Fruit fly (Drosophila melanogaster) whole organism, embryonic: ENCODE data around the gene ldbr.

Source experiments
- Awh ChIP-seq: fragments of 200-800 bp; sonication (Bioruptor generic); IDR thresholded peaks from 2 replicates; pipeline ENCODE4, ENCODE4 v1.3.6; 2022; ENCODE audit warnings: missing biosample characterization, missing genetic modification characterization
- B-H1 ChIP-seq: fragments of 200-800 bp; sonication (Bioruptor generic); IDR thresholded peaks from 3 replicates; pipeline ENCODE4 v1.3.6; 2022; ENCODE audit warnings: missing biosample characterization, missing genetic modification characterization
- Blimp-1 ChIP-seq: fragments of 200-800 bp; sonication (Bioruptor generic); optimal IDR thresholded peaks from 3 replicates; lab custom pipeline; 2018; ENCODE audit warnings: missing biosample characterization, missing genetic modification characterization, mild to moderate bottlenecking, moderate library complexity, missing genetic modification reagents
- CG12104 ChIP-seq: fragments of 200-800 bp; sonication (Bioruptor generic); optimal IDR thresholded peaks from 3 replicates; lab custom pipeline; 2016; ENCODE audit warnings: missing biosample characterization, missing genetic modification characterization
- CG12236 ChIP-seq: fragments of 200-800 bp; sonication (Bioruptor generic); optimal IDR thresholded peaks from 2 replicates; lab custom pipeline; 2016; ENCODE audit warnings: missing biosample characterization, missing genetic modification characterization
- CG12769 ChIP-seq: fragments of 200-800 bp; sonication (Bioruptor generic); optimal IDR thresholded peaks from 2 replicates; lab custom pipeline; 2019; ENCODE audit warnings: missing biosample characterization, mild to moderate bottlenecking, missing genetic modification characterization, moderate library complexity
- CG17359 ChIP-seq: fragments of 200-800 bp; sonication (Bioruptor generic); optimal IDR thresholded peaks from 3 replicates; lab custom pipeline; 2018; ENCODE audit warnings: missing biosample characterization, mild to moderate bottlenecking, missing genetic modification characterization, moderate library complexity
- CG17385 ChIP-seq: fragments of 200-800 bp; sonication (Bioruptor generic); optimal IDR thresholded peaks from 3 replicates; lab custom pipeline; 2018; ENCODE audit warnings: missing biosample characterization, mild to moderate bottlenecking, missing genetic modification characterization
- CG2202 ChIP-seq: fragments of 200-800 bp; sonication (Bioruptor generic); optimal IDR thresholded peaks from 2 replicates; lab custom pipeline; 2018; ENCODE audit warnings: missing biosample characterization, mild to moderate bottlenecking, missing genetic modification characterization
- CG2712 ChIP-seq: fragments of 200-800 bp; optimal IDR thresholded peaks from 3 replicates; lab custom pipeline; 2019; ENCODE audit warnings: missing biosample characterization, mild to moderate bottlenecking, missing genetic modification characterization, moderate library complexity
- CG34376 ChIP-seq: fragments of 200-800 bp; sonication (Bioruptor generic); optimal IDR thresholded peaks from 2 replicates; lab custom pipeline; 2018; ENCODE audit warnings: missing biosample characterization, mild to moderate bottlenecking, missing genetic modification characterization
- CG4404 ChIP-seq: fragments of 200-800 bp; sonication (Bioruptor generic); IDR thresholded peaks from 2 replicates; pipeline ENCODE4 v1.3.6; 2022; ENCODE audit warnings: missing biosample characterization, missing genetic modification characterization
- CG4424 ChIP-seq: fragments of 200-800 bp; sonication (Bioruptor generic); optimal IDR thresholded peaks from 3 replicates; lab custom pipeline; 2016; ENCODE audit warnings: missing biosample characterization, missing genetic modification characterization
- CG6689 ChIP-seq: fragments of 200-800 bp; sonication (Bioruptor generic); IDR thresholded peaks from 2 replicates; pipeline ENCODE4 v1.3.6; 2022; ENCODE audit warnings: missing biosample characterization, missing genetic modification characterization
- CG8089 ChIP-seq: fragments of 200-800 bp; sonication (Bioruptor generic); optimal IDR thresholded peaks from 3 replicates; lab custom pipeline; 2016; ENCODE audit warnings: missing biosample characterization, missing genetic modification characterization
- CG8924 ChIP-seq: fragments of 200-800 bp; optimal IDR thresholded peaks from 3 replicates; lab custom pipeline; 2019; ENCODE audit warnings: missing biosample characterization, mild to moderate bottlenecking, missing genetic modification characterization, moderate library complexity
- CG9609 ChIP-seq: fragments of 200-800 bp; sonication (Bioruptor generic); optimal IDR thresholded peaks from 3 replicates; lab custom pipeline; 2016; ENCODE audit warnings: missing biosample characterization, missing genetic modification characterization
- CG9727 ChIP-seq: fragments of 200-800 bp; sonication (Bioruptor generic); optimal IDR thresholded peaks from 3 replicates; lab custom pipeline; 2017; ENCODE audit warnings: missing biosample characterization, mild to moderate bottlenecking, missing genetic modification characterization
- CoRest ChIP-seq: fragments of 200-800 bp; sonication (Bioruptor generic); optimal IDR thresholded peaks from 3 replicates; lab custom pipeline; 2018; ENCODE audit warnings: missing biosample characterization, mild to moderate bottlenecking, missing genetic modification characterization, moderate library complexity
- Hey ChIP-seq: fragments of 200-800 bp; sonication (Bioruptor generic); optimal IDR thresholded peaks from 3 replicates; lab custom pipeline; 2018; ENCODE audit warnings: missing biosample characterization, mild to moderate bottlenecking, missing genetic modification characterization
- Hr3 ChIP-seq: fragments of 200-800 bp; sonication (Bioruptor generic); optimal IDR thresholded peaks from 3 replicates; lab custom pipeline; 2016; ENCODE audit warnings: missing biosample characterization, missing genetic modification characterization
- MESR4 ChIP-seq: fragments of 200-800 bp; sonication (Bioruptor generic); optimal IDR thresholded peaks from 2 replicates; lab custom pipeline; 2018; ENCODE audit warnings: missing biosample characterization, mild to moderate bottlenecking, missing genetic modification characterization, moderate library complexity
- Mrtf ChIP-seq: fragments of 200-800 bp; sonication (Bioruptor generic); IDR thresholded peaks from 3 replicates; pipeline ENCODE4 v1.3.6; 2022; ENCODE audit warnings: missing biosample characterization, missing genetic modification characterization
- PHDP ChIP-seq: fragments of 200-800 bp; sonication (Bioruptor generic); optimal IDR thresholded peaks from 3 replicates; lab custom pipeline; 2018; ENCODE audit warnings: missing biosample characterization, mild to moderate bottlenecking, missing genetic modification characterization, moderate library complexity
- Sry-δ ChIP-seq: fragments of 200-800 bp; sonication (Bioruptor generic); optimal IDR thresholded peaks from 2 replicates; lab custom pipeline; 2016; ENCODE audit warnings: missing biosample characterization, missing genetic modification characterization
- Usf ChIP-seq: fragments of 200-800 bp; sonication (Bioruptor generic); optimal IDR thresholded peaks from 2 replicates; lab custom pipeline; 2017; ENCODE audit warnings: missing genotype, missing biosample characterization, missing genetic modification characterization
- Xbp1 ChIP-seq: fragments of 200-800 bp; sonication (Bioruptor generic); optimal IDR thresholded peaks from 3 replicates; lab custom pipeline; 2016; ENCODE audit warnings: missing biosample characterization, mild to moderate bottlenecking, missing genetic modification characterization
- ap ChIP-seq: fragments of 200-800 bp; sonication (Bioruptor generic); IDR thresholded peaks from 2 replicates; pipeline ENCODE4 v1.3.6; 2022; ENCODE audit warnings: missing biosample characterization, missing genetic modification characterization
- bcd ChIP-seq: fragments of 200-800 bp; sonication (Bioruptor generic); optimal IDR thresholded peaks from 2 replicates; lab custom pipeline; 2017; ENCODE audit warnings: missing biosample characterization, mild to moderate bottlenecking, missing genetic modification characterization
- caup ChIP-seq: fragments of 200-800 bp; sonication (Bioruptor generic); optimal IDR thresholded peaks from 3 replicates; lab custom pipeline; 2017; ENCODE audit warnings: missing biosample characterization, mild to moderate bottlenecking, missing genetic modification characterization, moderate library complexity; ENCODE audit not compliant: severe bottlenecking
- cg ChIP-seq: fragments of 200-800 bp; sonication (Bioruptor generic); optimal IDR thresholded peaks from 3 replicates; lab custom pipeline; 2019; ENCODE audit warnings: missing biosample characterization, mild to moderate bottlenecking, missing genetic modification characterization, moderate library complexity
- corto ChIP-seq: fragments of 200-800 bp; sonication (Bioruptor generic); optimal IDR thresholded peaks from 2 replicates; lab custom pipeline; 2016; ENCODE audit warnings: missing biosample characterization, mild to moderate bottlenecking, missing genetic modification characterization, moderate library complexity
- gem ChIP-seq: fragments of 200-800 bp; sonication (Bioruptor generic); optimal IDR thresholded peaks from 2 replicates; lab custom pipeline; 2019; ENCODE audit warnings: missing biosample characterization, mild to moderate bottlenecking, missing genetic modification characterization, moderate library complexity
- grn ChIP-seq: fragments of 200-800 bp; sonication (Bioruptor generic); optimal IDR thresholded peaks from 3 replicates; lab custom pipeline; 2017; ENCODE audit warnings: missing biosample characterization, missing genetic modification characterization
- gsb-n ChIP-seq: fragments of 200-800 bp; sonication (Bioruptor generic); optimal IDR thresholded peaks from 3 replicates; lab custom pipeline; 2018; ENCODE audit warnings: missing biosample characterization, mild to moderate bottlenecking, missing genetic modification characterization
- hb ChIP-seq: fragments of 200-800 bp; sonication (Bioruptor generic); IDR thresholded peaks from 3 replicates; pipeline ENCODE4 v1.3.6; 2022; ENCODE audit warnings: missing biosample characterization, missing genetic modification characterization; ENCODE audit not compliant: partially characterized antibody
- lmd ChIP-seq: fragments of 200-800 bp; sonication (Bioruptor generic); IDR thresholded peaks from 2 replicates; pipeline ENCODE4 v1.3.6; 2022; ENCODE audit warnings: missing biosample characterization, missing genetic modification characterization
- nerfin-1 ChIP-seq: fragments of 200-800 bp; sonication (Bioruptor generic); optimal IDR thresholded peaks from 3 replicates; lab custom pipeline; 2019; ENCODE audit warnings: missing biosample characterization, mild to moderate bottlenecking, missing genetic modification characterization, moderate library complexity
- nerfin-2 ChIP-seq: fragments of 200-800 bp; sonication (Bioruptor generic); IDR thresholded peaks from 2 replicates; pipeline ENCODE4 v1.3.6; 2022; ENCODE audit warnings: missing biosample characterization, missing genetic modification characterization; ENCODE audit not compliant: partially characterized antibody
- pita ChIP-seq: fragments of 200-800 bp; sonication (Bioruptor generic); optimal IDR thresholded peaks from 2 replicates; lab custom pipeline; 2017; ENCODE audit warnings: missing biosample characterization, mild to moderate bottlenecking, missing genetic modification characterization
- pros ChIP-seq: fragments of 200-800 bp; sonication (Bioruptor generic); optimal IDR thresholded peaks from 3 replicates; lab custom pipeline; 2019; ENCODE audit warnings: missing biosample characterization, mild to moderate bottlenecking, missing genetic modification characterization, moderate library complexity
- ro ChIP-seq: fragments of 200-800 bp; sonication (Bioruptor generic); IDR thresholded peaks from 2 replicates; pipeline ENCODE4 v1.3.6; 2022; ENCODE audit warnings: missing biosample characterization, missing genetic modification characterization
- run ChIP-seq: fragments of 200-800 bp; sonication (Bioruptor generic); optimal IDR thresholded peaks from 3 replicates; lab custom pipeline; 2018; ENCODE audit warnings: missing biosample characterization, mild to moderate bottlenecking, missing genetic modification characterization
- schlank ChIP-seq: fragments of 200-800 bp; sonication (Bioruptor generic); optimal IDR thresholded peaks from 2 replicates; lab custom pipeline; 2018; ENCODE audit warnings: missing biosample characterization, mild to moderate bottlenecking, missing genetic modification characterization
- sisA ChIP-seq: fragments of 200-800 bp; sonication (Bioruptor generic); IDR thresholded peaks from 2 replicates; pipeline ENCODE4 v1.3.6; 2022; ENCODE audit warnings: missing biosample characterization, missing genetic modification characterization
- ssp ChIP-seq: fragments of 200-800 bp; sonication (Bioruptor generic); IDR thresholded peaks from 2 replicates; pipeline ENCODE4 v1.3.6; 2022; ENCODE audit warnings: missing biosample characterization, missing genetic modification characterization
- sug ChIP-seq: fragments of 200-800 bp; optimal IDR thresholded peaks from 2 replicates; lab custom pipeline; 2019; ENCODE audit warnings: missing biosample characterization, mild to moderate bottlenecking, missing genetic modification characterization, moderate library complexity
- toy ChIP-seq: fragments of 200-800 bp; sonication (Bioruptor generic); IDR thresholded peaks from 2 replicates; pipeline ENCODE4 v1.3.6; 2022; ENCODE audit warnings: missing biosample characterization, missing genetic modification characterization
- zf30C ChIP-seq: fragments of 200-800 bp; sonication (Bioruptor generic); optimal IDR thresholded peaks from 3 replicates; lab custom pipeline; 2018; ENCODE audit warnings: missing biosample characterization, mild to moderate bottlenecking, missing genetic modification characterization

The ldbr gene

dm6 chr3L:8153206-8153996 lies 31.8 kb downstream of the ldbr start (continued):
- TF ChIP-seq run: no peak
- TF ChIP-seq CG8089 (GFP tag; lab: Kevin White, UChicago): peak; percentile 22
- no peak for TF ChIP-seq MESR4 (GFP tag; lab: Kevin White, UChicago)
- TF ChIP-seq sisA (GFP tag; lab: Robert Waterston, UW): peak; percentile 68
- no peak for TF ChIP-seq caup
- peak; percentile 53; the same call in 1 of the 3 replicates for TF ChIP-seq Mrtf
- peak; percentile 43 for TF ChIP-seq Hr3 (GFP tag; lab: Kevin White, UChicago)
- peak; percentile 66 for TF ChIP-seq CG17385 (GFP tag; lab: Kevin White, UChicago)
- no peak for TF ChIP-seq Hey
- no peak for TF ChIP-seq ro (GFP tag; lab: Robert Waterston, UW)
- TF ChIP-seq hb (GFP tag; lab: Robert Waterston, UW): no peak
- no peak for TF ChIP-seq CG4404 (GFP tag; lab: Robert Waterston, UW)
- TF ChIP-seq CG9609: peak; percentile 44
- peak; percentile 20 for TF ChIP-seq nerfin-1 (tag; lab: Kevin White, UChicago)
- peak; percentile 36 for TF ChIP-seq CG9727
- peak; percentile 5 for TF ChIP-seq CG12769 (tag; lab: Kevin White, UChicago)
- TF ChIP-seq CG17359 (tag; lab: Kevin White, UChicago): peak; percentile 82
- TF ChIP-seq gsb-n (tag; lab: Kevin White, UChicago): peak; percentile 10
- TF ChIP-seq CoRest: peak; percentile 60
- peak; percentile 47; the same call in 1 of the 2 replicates for TF ChIP-seq Awh (GFP tag; lab: Robert Waterston, UW)
- peak; percentile 49; the same call in 1 of the 2 replicates for TF ChIP-seq ap (GFP tag; lab: Robert Waterston, UW)
- peak; percentile 33; the same call in 1 of the 2 replicates for TF ChIP-seq ssp (GFP tag; lab: Robert Waterston, UW)
- peak; percentile 72 for TF ChIP-seq Xbp1 (GFP tag; lab: Kevin White, UChicago)
- peak; percentile 65 for TF ChIP-seq Blimp-1 (GFP tag; lab: Kevin White, UChicago)
- peak; percentile 34 for TF ChIP-seq grn (GFP tag; lab: Kevin White, UChicago)
- no peak for TF ChIP-seq pita (GFP tag; lab: Kevin White, UChicago)
- peak; percentile 51 for TF ChIP-seq CG6689 (GFP tag; lab: Robert Waterston, UW)
- no peak for TF ChIP-seq CG34376 (GFP tag; lab: Kevin White, UChicago)
- TF ChIP-seq CG4424: peak; percentile 61
- TF ChIP-seq lmd (GFP tag; lab: Robert Waterston, UW): peak; percentile 59
- peak; percentile 49 for TF ChIP-seq PHDP
- peak; percentile 26; the same call in 2 of the 3 replicates for TF ChIP-seq B-H1 (GFP tag; lab: Robert Waterston, UW)
- no peak for TF ChIP-seq corto (GFP tag; lab: Kevin White, UChicago)
- no peak for TF ChIP-seq schlank (tag; lab: Kevin White, UChicago)
- no peak for TF ChIP-seq sug
- peak; percentile 28 for TF ChIP-seq CG12236 (GFP tag; lab: Kevin White, UChicago)
- TF ChIP-seq Usf (GFP tag; lab: Kevin White, UChicago): no peak
- no peak for TF ChIP-seq CG12104 (GFP tag; lab: Kevin White, UChicago)
- peak; percentile 72 for TF ChIP-seq cg (GFP tag; lab: Kevin White, UChicago)
- TF ChIP-seq bcd (GFP tag; lab: Kevin White, UChicago): peak; percentile 41
- no peak for TF ChIP-seq toy (GFP tag; lab: Robert Waterston, UW)
- peak; percentile 66 for TF ChIP-seq gem
- TF ChIP-seq CG2712 (tag; lab: Kevin White, UChicago): peak; percentile 33
- TF ChIP-seq nerfin-2 (GFP tag; lab: Robert Waterston, UW): no peak
- no peak for TF ChIP-seq zf30C (GFP tag; lab: Kevin White, UChicago)
- peak; percentile 7 for TF ChIP-seq Sry-δ (GFP tag; lab: Kevin White, UChicago)
- TF ChIP-seq pros (GFP tag; lab: Kevin White, UChicago): no peak
- peak; percentile 38 for TF ChIP-seq CG8924 (tag; lab: Kevin White, UChicago)
- TF ChIP-seq CG2202: no peak
